Fruit fly (Drosophila melanogaster) whole organism, embryonic: ENCODE measurements around the gene CG34300.

ENCODE experiments used
- C15 ChIP-seq: fragments of 200-800 bp; sonication (Bioruptor generic); IDR thresholded peaks from 3 replicates; pipeline ENCODE4 v1.3.6; 2022; ENCODE audit warnings: missing biosample characterization, missing genetic modification characterization
- CG10209 ChIP-seq: fragments of 200-800 bp; sonication (Bioruptor generic); optimal IDR thresholded peaks from 3 replicates; lab custom pipeline; 2017; ENCODE audit warnings: missing biosample characterization, mild to moderate bottlenecking, missing genetic modification characterization, missing genetic modification reagents
- CG11093 ChIP-seq: fragments of 200-800 bp; sonication (Bioruptor generic); IDR thresholded peaks from 3 replicates; pipeline ENCODE4 v1.3.6; 2022; ENCODE audit warnings: missing biosample characterization, missing genetic modification characterization
- CG11247 ChIP-seq: fragments of 200-800 bp; sonication (Bioruptor generic); IDR thresholded peaks from 2 replicates; pipeline ENCODE4 v1.3.6; 2022; ENCODE audit warnings: missing biosample characterization, missing genetic modification characterization
- CG12391 ChIP-seq: fragments of 200-800 bp; sonication (Bioruptor generic); optimal IDR thresholded peaks from 3 replicates; lab custom pipeline; 2018; ENCODE audit warnings: missing biosample characterization, mild to moderate bottlenecking, missing genetic modification characterization, moderate library complexity
- CG14441 ChIP-seq: fragments of 200-800 bp; sonication (Bioruptor generic); IDR thresholded peaks from 2 replicates; pipeline ENCODE4 v1.3.6; 2022; ENCODE audit warnings: missing biosample characterization, missing genetic modification characterization
- CG14710 ChIP-seq: fragments of 200-800 bp; sonication (Bioruptor generic); optimal IDR thresholded peaks from 3 replicates; lab custom pipeline; 2019; ENCODE audit warnings: missing biosample characterization, mild to moderate bottlenecking, missing genetic modification characterization, moderate library complexity
- CG15269 ChIP-seq: fragments of 200-800 bp; sonication (Bioruptor generic); optimal IDR thresholded peaks from 2 replicates; lab custom pipeline; 2018; ENCODE audit warnings: missing biosample characterization, mild to moderate bottlenecking, missing genetic modification characterization, moderate library complexity
- CG1529 ChIP-seq: fragments of 200-800 bp; sonication (Bioruptor generic); optimal IDR thresholded peaks from 3 replicates; lab custom pipeline; 2018; ENCODE audit warnings: missing biosample characterization, missing genetic modification characterization
- CG1603 ChIP-seq: fragments of 200-800 bp; sonication (Bioruptor generic); optimal IDR thresholded peaks from 2 replicates; lab custom pipeline; 2019; ENCODE audit warnings: missing biosample characterization, mild to moderate bottlenecking, missing genetic modification characterization, moderate library complexity
- CG17359 ChIP-seq: fragments of 200-800 bp; sonication (Bioruptor generic); optimal IDR thresholded peaks from 3 replicates; lab custom pipeline; 2018; ENCODE audit warnings: missing biosample characterization, mild to moderate bottlenecking, missing genetic modification characterization, moderate library complexity
- CG17361 ChIP-seq: fragments of 200-800 bp; sonication (Bioruptor generic); IDR thresholded peaks from 3 replicates; pipeline ENCODE4 v1.3.6; 2022; ENCODE audit warnings: missing biosample characterization, missing genetic modification characterization
- CG17612 ChIP-seq: fragments of 200-800 bp; sonication (Bioruptor generic); IDR thresholded peaks from 2 replicates; pipeline ENCODE4 v1.3.6; 2022; ENCODE audit warnings: missing biosample characterization, missing genetic modification characterization
- CG32767 ChIP-seq: fragments of 200-800 bp; sonication (Bioruptor generic); IDR thresholded peaks from 2 replicates; pipeline ENCODE4 v1.3.6; 2022; ENCODE audit warnings: missing biosample characterization, missing genetic modification characterization
- CG4707 ChIP-seq: fragments of 200-800 bp; sonication (Bioruptor generic); optimal IDR thresholded peaks from 2 replicates; lab custom pipeline; 2018; ENCODE audit warnings: missing biosample characterization, mild to moderate bottlenecking, missing genetic modification characterization, moderate library complexity
- CG5245 ChIP-seq: fragments of 200-800 bp; sonication (Bioruptor generic); optimal IDR thresholded peaks from 3 replicates; lab custom pipeline; 2016; ENCODE audit warnings: missing biosample characterization, missing genetic modification characterization
- CG7357 ChIP-seq: fragments of 200-800 bp; sonication (Bioruptor generic); IDR thresholded peaks from 3 replicates; pipeline ENCODE4 v1.3.6; 2022; ENCODE audit warnings: missing biosample characterization, missing genetic modification characterization
- CG8765 ChIP-seq: fragments of 200-800 bp; sonication (Bioruptor generic); IDR thresholded peaks from 2 replicates; pipeline ENCODE4 v1.3.6; 2022; ENCODE audit warnings: missing biosample characterization, missing genetic modification characterization
- CG9797 ChIP-seq: fragments of 200-800 bp; sonication (Bioruptor generic); optimal IDR thresholded peaks from 3 replicates; lab custom pipeline; 2018; ENCODE audit warnings: missing biosample characterization, mild to moderate bottlenecking, missing genetic modification characterization
- D19A ChIP-seq: fragments of 200-800 bp; optimal IDR thresholded peaks from 3 replicates; lab custom pipeline; 2019; ENCODE audit warnings: missing biosample characterization, mild to moderate bottlenecking, missing genetic modification characterization, moderate library complexity
- H15 ChIP-seq: fragments of 200-800 bp; sonication (Bioruptor generic); IDR thresholded peaks from 3 replicates; pipeline ENCODE4 v1.3.6; 2022; ENCODE audit warnings: missing biosample characterization, missing genetic modification characterization
- Hsf ChIP-seq: fragments of 200-800 bp; sonication (Bioruptor generic); optimal IDR thresholded peaks from 3 replicates; lab custom pipeline; 2016; ENCODE audit warnings: missing biosample characterization, missing genetic modification characterization
- Pdp1 ChIP-seq, 2 experiments: fragments of 200-800 bp; sonication (Bioruptor generic); optimal IDR thresholded peaks; 3 replicates each; lab custom pipeline; 2016; ENCODE audit warnings: missing biosample characterization in 2 of 2, missing genetic modification characterization in 2 of 2, mild to moderate bottlenecking in 1 of 2, moderate library complexity in 1 of 2
- Xbp1 ChIP-seq: fragments of 200-800 bp; sonication (Bioruptor generic); optimal IDR thresholded peaks from 3 replicates; lab custom pipeline; 2016; ENCODE audit warnings: missing biosample characterization, mild to moderate bottlenecking, missing genetic modification characterization
- az2 ChIP-seq: fragments of 200-800 bp; sonication (Bioruptor generic); optimal IDR thresholded peaks from 3 replicates; lab custom pipeline; 2016; ENCODE audit warnings: missing biosample characterization, missing genetic modification characterization
- bbx ChIP-seq: fragments of 200-800 bp; sonication (Bioruptor generic); IDR thresholded peaks from 2 replicates; pipeline ENCODE4 v1.3.6; 2022; ENCODE audit warnings: missing biosample characterization, missing genetic modification characterization; ENCODE audit not compliant: partially characterized antibody
- croc ChIP-seq: fragments of 200-800 bp; sonication (Bioruptor generic); conservative IDR thresholded peaks from 3 replicates; pipeline ENCODE4 v1.3.6; 2022; ENCODE audit warnings: missing biosample characterization, missing genetic modification characterization
- cwo ChIP-seq: fragments of 200-800 bp; sonication (Bioruptor generic); optimal IDR thresholded peaks from 3 replicates; lab custom pipeline; 2017; ENCODE audit warnings: missing biosample characterization, missing genetic modification characterization, mild to moderate bottlenecking, moderate library complexity, missing genetic modification reagents
- danr ChIP-seq: fragments of 200-800 bp; sonication (Bioruptor generic); IDR thresholded peaks from 2 replicates; pipeline ENCODE4 v1.3.6; 2022; ENCODE audit warnings: missing biosample characterization, missing genetic modification characterization
- gce ChIP-seq: fragments of 200-800 bp; sonication (Bioruptor generic); IDR thresholded peaks from 3 replicates; pipeline ENCODE4 v1.3.6; 2022; ENCODE audit warnings: missing biosample characterization, missing genetic modification characterization
- gcm ChIP-seq: fragments of 200-800 bp; sonication (Bioruptor generic); optimal IDR thresholded peaks from 2 replicates; lab custom pipeline; 2019; ENCODE audit warnings: missing biosample characterization, mild to moderate bottlenecking, missing genetic modification characterization, moderate library complexity
- gt ChIP-seq: fragments of 200-800 bp; sonication (Bioruptor generic); IDR thresholded peaks from 2 replicates; pipeline ENCODE4 v1.3.6; 2022; ENCODE audit warnings: missing biosample characterization, missing genetic modification characterization
- ind ChIP-seq: fragments of 200-800 bp; sonication (Bioruptor generic); optimal IDR thresholded peaks from 3 replicates; lab custom pipeline; 2016; ENCODE audit warnings: missing biosample characterization, missing genetic modification characterization
- ken ChIP-seq: fragments of 200-800 bp; sonication (Bioruptor generic); IDR thresholded peaks from 3 replicates; pipeline ENCODE4 v1.3.6; 2022; ENCODE audit warnings: missing biosample characterization, missing genetic modification characterization
- mld ChIP-seq: fragments of 200-800 bp; sonication (Bioruptor generic); IDR thresholded peaks from 3 replicates; pipeline ENCODE4 v1.3.6; 2022; ENCODE audit warnings: missing biosample characterization, missing genetic modification characterization; ENCODE audit not compliant: partially characterized antibody
- nerfin-1 ChIP-seq: fragments of 200-800 bp; sonication (Bioruptor generic); optimal IDR thresholded peaks from 3 replicates; lab custom pipeline; 2019; ENCODE audit warnings: missing biosample characterization, mild to moderate bottlenecking, missing genetic modification characterization, moderate library complexity
- nmo ChIP-seq: fragments of 200-800 bp; sonication (Bioruptor generic); optimal IDR thresholded peaks from 2 replicates; lab custom pipeline; 2018; ENCODE audit warnings: missing biosample characterization, mild to moderate bottlenecking, missing genetic modification characterization, moderate library complexity
- onecut ChIP-seq: fragments of 200-800 bp; sonication (Bioruptor generic); IDR thresholded peaks from 2 replicates; pipeline ENCODE4 v1.3.6; 2022; ENCODE audit warnings: missing biosample characterization, missing genetic modification characterization
- otp ChIP-seq: fragments of 200-800 bp; sonication (Bioruptor generic); IDR thresholded peaks from 3 replicates; pipeline ENCODE4, ENCODE4 v1.3.6; 2022; ENCODE audit warnings: missing biosample characterization, missing genetic modification characterization
- pum ChIP-seq: fragments of 200-800 bp; sonication (Bioruptor generic); optimal IDR thresholded peaks from 2 replicates; lab custom pipeline; 2016; ENCODE audit warnings: missing biosample characterization, missing genetic modification characterization
- sens ChIP-seq: fragments of 200-800 bp; sonication (Bioruptor generic); peaks from one replicate; lab custom pipeline; 2016; ENCODE audit warnings: missing biosample characterization, missing genetic modification characterization
- shn ChIP-seq: fragments of 200-800 bp; sonication (Bioruptor generic); optimal IDR thresholded peaks from 3 replicates; lab custom pipeline; 2016; ENCODE audit warnings: missing biosample characterization, missing genetic modification characterization
- sisA ChIP-seq: fragments of 200-800 bp; sonication (Bioruptor generic); IDR thresholded peaks from 2 replicates; pipeline ENCODE4 v1.3.6; 2022; ENCODE audit warnings: missing biosample characterization, missing genetic modification characterization
- so ChIP-seq: fragments of 200-800 bp; sonication (Bioruptor generic); IDR thresholded peaks from 3 replicates; pipeline ENCODE4 v1.3.6; 2022; ENCODE audit warnings: missing biosample characterization, missing genetic modification characterization
- sob ChIP-seq: fragments of 200-800 bp; sonication (Bioruptor generic); IDR thresholded peaks from 2 replicates; pipeline ENCODE4 v1.3.6; 2022; ENCODE audit warnings: missing biosample characterization, missing genetic modification characterization
- tio ChIP-seq: fragments of 200-800 bp; sonication (Bioruptor generic); optimal IDR thresholded peaks from 2 replicates; lab custom pipeline; 2017; ENCODE audit warnings: missing biosample characterization, missing genetic modification characterization, inconsistent platforms
- unpg ChIP-seq: fragments of 200-800 bp; sonication (Bioruptor generic); optimal IDR thresholded peaks from 3 replicates; lab custom pipeline; 2018; ENCODE audit warnings: missing biosample characterization, mild to moderate bottlenecking, missing genetic modification characterization, moderate library complexity
- yki ChIP-seq: fragments of >200 bp; optimal IDR thresholded peaks from 3 replicates; lab custom pipeline; 2018
- zen ChIP-seq: fragments of 200-800 bp; sonication (Bioruptor generic); optimal IDR thresholded peaks from 3 replicates; lab custom pipeline; 2018; ENCODE audit warnings: missing biosample characterization, mild to moderate bottlenecking, missing genetic modification characterization, moderate library complexity
- zfh1 ChIP-seq: fragments of 200-800 bp; sonication (Bioruptor generic); IDR thresholded peaks from 3 replicates; pipeline ENCODE4 v1.3.6; 2022; ENCODE audit warnings: missing biosample characterization, missing genetic modification characterization
- zfh2 ChIP-seq: fragments of 200-800 bp; sonication (Bioruptor generic); optimal IDR thresholded peaks from 2 replicates; lab custom pipeline; 2016; ENCODE audit warnings: missing biosample characterization, missing genetic modification characterization

The CG34300 gene

dm6 chr3R:30265420-30265819, 41.0 kb downstream of the CG34300 start (continued):
- TF ChIP-seq C15 (GFP tag; lab: Robert Waterston, UW) (no peak), mld (GFP tag; lab: Robert Waterston, UW) (no peak), danr (GFP tag; lab: Robert Waterston, UW) (peak; percentile 53), CG11093 (GFP tag; lab: Robert Waterston, UW) (peak; percentile 67; the same call in 1 of the 3 replicates), tio (GFP tag; lab: Kevin White, UChicago) (peak; percentile 40), CG1529 (GFP tag; lab: Kevin White, UChicago) (peak; percentile 38), Xbp1 (GFP tag; lab: Kevin White, UChicago) (peak; percentile 65), yki (lab: Kevin White, UChicago) (no peak), nmo (GFP tag; lab: Kevin White, UChicago) (peak; percentile 36), so (0 out of 3 replicates have a peak, but pooled peaks have one; percentile 13), unpg (GFP tag; lab: Kevin White, UChicago) (peak; percentile 66), croc (peak; percentile 73), zfh1 (peak; percentile 79), CG17612 (GFP tag; lab: Robert Waterston, UW) (0 out of 2 replicates have a peak, but pooled peaks have one; percentile 47), az2 (GFP tag; lab: Kevin White, UChicago) (peak; percentile 60), nerfin-1 (tag; lab: Kevin White, UChicago) (peak; percentile 17), onecut (GFP tag; lab: Robert Waterston, UW) (peak; percentile 62), gce (GFP tag; lab: Robert Waterston, UW) (peak; percentile 44; the same call in 1 of the 3 replicates), CG5245 (GFP tag; lab: Kevin White, UChicago) (peak; percentile 42), CG14441 (GFP tag; lab: Robert Waterston, UW) (peak; percentile 42), CG1603 (tag; lab: Kevin White, UChicago) (peak; percentile 83), CG17361 (peak; percentile 64), sens (peak; percentile 93), CG15269 (tag; lab: Kevin White, UChicago) (peak; percentile 52), D19A (tag; lab: Kevin White, UChicago) (no peak), cwo (GFP tag; lab: Kevin White, UChicago) (peak; percentile 3), pum (GFP tag; lab: Kevin White, UChicago) (peak; percentile 16), CG8765 (GFP tag; lab: Robert Waterston, UW) (no peak; the same call in 1 of the 2 replicates), CG14710 (peak; percentile 36), CG32767 (GFP tag; lab: Robert Waterston, UW) (peak; percentile 36; the same call in 1 of the 2 replicates), zen (tag; lab: Kevin White, UChicago) (peak; percentile 33), gt (GFP tag; lab: Robert Waterston, UW) (peak; percentile 73), sob (GFP tag; lab: Robert Waterston, UW) (peak; percentile 70; the same call in 1 of the 2 replicates), ind (GFP tag; lab: Kevin White, UChicago) (peak; percentile 33), Pdp1 (GFP tag; optimal IDR thresholded peaks at IDR 0.05; lab: Kevin White, UChicago) (peak in 1 of 2 experiments; percentile 10), CG17359 (tag; lab: Kevin White, UChicago) (peak; percentile 60), CG7357 (GFP tag; lab: Robert Waterston, UW) (peak; percentile 44; the same call in 1 of the 3 replicates), CG10209 (peak; percentile 42), otp (GFP tag; lab: Robert Waterston, UW) (peak; percentile 67; the same call in 1 of the 3 replicates), CG9797 (no peak), sisA (peak; percentile 79), bbx (no peak), CG4707 (GFP tag; lab: Kevin White, UChicago) (peak; percentile 28), Hsf (peak; percentile 45), gcm (GFP tag; lab: Kevin White, UChicago) (peak; percentile 32), shn (GFP tag; lab: Kevin White, UChicago) (no peak), CG11247 (GFP tag; lab: Robert Waterston, UW) (peak; percentile 56), zfh2 (GFP tag; lab: Kevin White, UChicago) (no peak), CG12391 (tag; lab: Kevin White, UChicago) (peak; percentile 70), ken (GFP tag; lab: Robert Waterston, UW) (peak; percentile 74), H15 (GFP tag; lab: Robert Waterston, UW) (peak; percentile 71)
